Worm (Caenorhabditis elegans): ENCODE data around the gene Y50E8A.2.

- TF ChIP-seq unc-39 (tag; optimal IDR thresholded peaks at IDR 0.05) (no peak), pha-4 (tag; optimal IDR thresholded peaks at IDR 0.05) (no peak), nhr-77 (tag; optimal IDR thresholded peaks at IDR 0.05) (no peak), pqm-1 (tag; optimal IDR thresholded peaks at IDR 0.05) (no peak), jun-1 (tag; optimal IDR thresholded peaks at IDR 0.05) (no peak), tbx-2 (tag; optimal IDR thresholded peaks at IDR 0.05) (no peak), lsy-12 (tag; optimal IDR thresholded peaks at IDR 0.05) (no peak), aly-2 (tag; optimal IDR thresholded peaks at IDR 0.05) (no peak), elt-1 (tag; optimal IDR thresholded peaks at IDR 0.05) (no peak), fkh-10 (GFP tag; optimal IDR thresholded peaks at IDR 0.05) (no peak), mml-1 (tag; optimal IDR thresholded peaks at IDR 0.05) (no peak)
Observed at ce11 chrV:14716114-14716513, 12.5 kb downstream of the Y50E8A.2 start, which contains the start of gene fbxa-147.
